Worm (Caenorhabditis elegans): ENCODE results near the gene cpsf-3.

cpsf-3 gene

ce11 chrIV:13319886-13320650 is 37.4 kb upstream of the cpsf-3 start:
- TF ChIP-seq K12H6.12 (tag; optimal IDR thresholded peaks at IDR 0.05) (no peak), dox-1 (GFP tag; IDR thresholded peaks at IDR 0.05) (0 out of 2 replicates have a peak, but pooled peaks have one; percentile 8), cebp-2 (GFP tag; IDR thresholded peaks at IDR 0.05) (peak; percentile 49; the same call in 1 of the 2 replicates)

- TF ChIP-seq Y53F4B.3 (GFP tag; IDR thresholded peaks at IDR 0.05) = no peak
- peak; percentile 60 for TF ChIP-seq atf-7 (tag; optimal IDR thresholded peaks at IDR 0.05)
- TF ChIP-seq ccch-3 (GFP tag; optimal IDR thresholded peaks at IDR 0.05) = no peak
- TF ChIP-seq C17E4.6 (GFP tag; IDR thresholded peaks at IDR 0.05) = no peak
- TF ChIP-seq F37B4.10 (GFP tag; IDR thresholded peaks at IDR 0.05) = no peak
- TF ChIP-seq Y67H2A.10 (GFP tag; conservative IDR thresholded peaks at IDR 0.05) = no peak
- TF ChIP-seq madf-8 (GFP tag; conservative IDR thresholded peaks at IDR 0.05) = no peak
- peak in 1 of 2 experiments; percentile 54 for TF ChIP-seq let-607 (tag; optimal IDR thresholded peaks at IDR 0.05)
- peak; percentile 65; the same call in 1 of the 2 replicates for TF ChIP-seq lin-26 (GFP tag; IDR thresholded peaks at IDR 0.05)
- no peak for TF ChIP-seq ztf-28 (GFP tag; IDR thresholded peaks at IDR 0.05)
- no peak for TF ChIP-seq sptf-2 (GFP tag; optimal IDR thresholded peaks at IDR 0.05)
- no peak for TF ChIP-seq ceh-79 (tag; optimal IDR thresholded peaks at IDR 0.05)
- no peak for TF ChIP-seq mxl-1 (tag; optimal IDR thresholded peaks at IDR 0.05)
- no peak for TF ChIP-seq snpc-1.1 (tag; optimal IDR thresholded peaks at IDR 0.05; ENCODE audit: insufficient read depth)
- no peak for TF ChIP-seq unc-130 (GFP tag; optimal IDR thresholded peaks at IDR 0.05)
- TF ChIP-seq lin-54 (GFP tag; optimal IDR thresholded peaks at IDR 0.05) = peak; percentile 31
- TF ChIP-seq ekl-4 (GFP tag; IDR thresholded peaks at IDR 0.05) = peak; percentile 34; the same call in 1 of the 2 replicates
- peak; percentile 80 for TF ChIP-seq B0336.3 (GFP tag; IDR thresholded peaks at IDR 0.05)
- TF ChIP-seq mes-4 (tag; optimal IDR thresholded peaks at IDR 0.05) = no peak
- no peak for TF ChIP-seq bed-1 (GFP tag; IDR thresholded peaks at IDR 0.05)
- TF ChIP-seq zfh-2 (GFP tag; conservative IDR thresholded peaks at IDR 0.05) = no peak
- TF ChIP-seq Y95B8A.8 (GFP tag; IDR thresholded peaks at IDR 0.05) = no peak
- peak; percentile 36 for TF ChIP-seq hrde-1 (tag; optimal IDR thresholded peaks at IDR 0.05; ENCODE audit: borderline replicate concordance)
- no peak for TF ChIP-seq snpc-3.4 (tag; optimal IDR thresholded peaks at IDR 0.05)
- TF ChIP-seq B0019.2 (GFP tag; conservative IDR thresholded peaks at IDR 0.05) = no peak
- TF ChIP-seq rpc-1 (optimal IDR thresholded peaks at IDR 0.05) = no peak
- no peak for TF ChIP-seq rpc-1 (tag; optimal IDR thresholded peaks at IDR 0.05)
- TF ChIP-seq sdz-38 (tag; optimal IDR thresholded peaks at IDR 0.05) = no peak
- TF ChIP-seq F57A8.1 (GFP tag; optimal IDR thresholded peaks at IDR 0.05) = no peak
- TF ChIP-seq B0035.1 (tag; optimal IDR thresholded peaks at IDR 0.05) = no peak
- peak; percentile 56; the same call in 1 of the 2 replicates for TF ChIP-seq K11D2.4 (GFP tag; IDR thresholded peaks at IDR 0.05)
- no peak for TF ChIP-seq dpl-1 (GFP tag; optimal IDR thresholded peaks at IDR 0.05)
- no peak for TF ChIP-seq D2030.7 (GFP tag; IDR thresholded peaks at IDR 0.05)
- peak; percentile 67 for TF ChIP-seq cebp-1 (GFP tag; IDR thresholded peaks at IDR 0.05)
- peak; percentile 74 for TF ChIP-seq cebp-1 (tag; optimal IDR thresholded peaks at IDR 0.05)
- TF ChIP-seq lsl-1 (GFP tag; optimal IDR thresholded peaks at IDR 0.05) = no peak
- TF ChIP-seq ztf-25 (GFP tag; IDR thresholded peaks at IDR 0.05) = no peak
- no peak for TF ChIP-seq lir-1 (GFP tag; conservative IDR thresholded peaks at IDR 0.05)
- no peak for TF ChIP-seq hmg-20 (GFP tag; IDR thresholded peaks at IDR 0.05)
- peak; percentile 51 for TF ChIP-seq nhr-90 (tag; optimal IDR thresholded peaks at IDR 0.05)
- no peak for TF ChIP-seq K12H6.12 (tag; optimal IDR thresholded peaks at IDR 0.05)
- peak; percentile 92 for TF ChIP-seq nhr-80 (tag; optimal IDR thresholded peaks at IDR 0.05)
- TF ChIP-seq Y79H2A.3 (GFP tag; conservative IDR thresholded peaks at IDR 0.05) = no peak
- peak; percentile 52 for TF ChIP-seq madf-6 (GFP tag; IDR thresholded peaks at IDR 0.05)
Measured at ce11 chrIV:13318773-13319172, 36.1 kb upstream of the cpsf-3 start.
